Fruit fly (Drosophila melanogaster): Measurements from ENCODE around the gene CG33494.

Gene CG33494

dm6 chr3R:25490778-25491664 lies 3.9 kb downstream of the CG33494 start, which contains the start of the genes Gnpat and CG5112:
Gene Gnpat (minus strand): TSS chr3R:25490936.
Gene CG5112 (plus strand): TSS chr3R:25491460.
- no peak for TF ChIP-seq cnc (optimal IDR thresholded peaks at IDR 0.05)
- TF ChIP-seq Hr96 (GFP tag; optimal IDR thresholded peaks at IDR 0.05): no peak
- peak; percentile 75 for TF ChIP-seq CG11617 (GFP tag; optimal IDR thresholded peaks at IDR 0.05)
- TF ChIP-seq cic (GFP tag; optimal IDR thresholded peaks at IDR 0.05): peak; percentile 5
- peak; percentile 56 for TF ChIP-seq CG7101 (tag; optimal IDR thresholded peaks at IDR 0.05)
- TF ChIP-seq CG5204 (GFP tag; optimal IDR thresholded peaks at IDR 0.05): peak; percentile 31
- TF ChIP-seq CG12768 (GFP tag; optimal IDR thresholded peaks at IDR 0.05): peak; percentile 49
- TF ChIP-seq CG1620 (GFP tag; optimal IDR thresholded peaks at IDR 0.05): peak; percentile 63
- TF ChIP-seq toe (GFP tag; optimal IDR thresholded peaks at IDR 0.05): peak; percentile 56
- TF ChIP-seq bab1 (GFP tag; optimal IDR thresholded peaks at IDR 0.05): peak; percentile 69
- peak; percentile 18 for TF ChIP-seq ovo (GFP tag; optimal IDR thresholded peaks at IDR 0.05)
- peak; percentile 18 for TF ChIP-seq CG14711 (tag; optimal IDR thresholded peaks at IDR 0.05)
- TF ChIP-seq Crg-1 (GFP tag; optimal IDR thresholded peaks at IDR 0.05): peak; percentile 46
- peak; percentile 25 for TF ChIP-seq Mnt (GFP tag; optimal IDR thresholded peaks at IDR 0.05)
- TF ChIP-seq kay (GFP tag; ENCODE audit: borderline replicate concordance): no peak
- peak; percentile 28 for TF ChIP-seq Clk (GFP tag; optimal IDR thresholded peaks at IDR 0.05)
- peak; percentile 34 for TF ChIP-seq CG33017 (tag; optimal IDR thresholded peaks at IDR 0.05)
- TF ChIP-seq pad (GFP tag; optimal IDR thresholded peaks at IDR 0.05): peak; percentile 22
- TF ChIP-seq tj (GFP tag; optimal IDR thresholded peaks at IDR 0.05): peak; percentile 100
- peak; percentile 30 for TF ChIP-seq CG7045 (GFP tag; optimal IDR thresholded peaks at IDR 0.05)

dm6 chr3R:25490375-25490774 lies 4.6 kb downstream of the CG33494 start:
- TF ChIP-seq Mnt (GFP tag; optimal IDR thresholded peaks at IDR 0.05) (no peak), pad (GFP tag; optimal IDR thresholded peaks at IDR 0.05) (no peak), kay (GFP tag; ENCODE audit: borderline replicate concordance) (peak; percentile 98), CG12768 (GFP tag; optimal IDR thresholded peaks at IDR 0.05) (no peak), CG7101 (tag; optimal IDR thresholded peaks at IDR 0.05) (no peak), CG33017 (tag; optimal IDR thresholded peaks at IDR 0.05) (no peak), tj (GFP tag; optimal IDR thresholded peaks at IDR 0.05) (no peak), cnc (optimal IDR thresholded peaks at IDR 0.05) (peak in 1 of 2 experiments; percentile 20), bab1 (GFP tag; optimal IDR thresholded peaks at IDR 0.05) (no peak), CG5204 (GFP tag; optimal IDR thresholded peaks at IDR 0.05) (peak; percentile 17), CG7045 (GFP tag; optimal IDR thresholded peaks at IDR 0.05) (no peak), CG11617 (GFP tag; optimal IDR thresholded peaks at IDR 0.05) (no peak), toe (GFP tag; optimal IDR thresholded peaks at IDR 0.05) (peak; percentile 16), Clk (GFP tag; optimal IDR thresholded peaks at IDR 0.05) (no peak), CG14711 (tag; optimal IDR thresholded peaks at IDR 0.05) (no peak)

dm6 chr3R:25489685-25490084 lies 5.3 kb downstream of the CG33494 start:
- TF ChIP-seq CG33017 (tag; optimal IDR thresholded peaks at IDR 0.05): peak; percentile 3
- TF ChIP-seq ovo (GFP tag; optimal IDR thresholded peaks at IDR 0.05): no peak
- TF ChIP-seq CG7045 (GFP tag; optimal IDR thresholded peaks at IDR 0.05): peak; percentile 14

- TF ChIP-seq ovo (GFP tag; optimal IDR thresholded peaks at IDR 0.05) (no peak), Crg-1 (GFP tag; optimal IDR thresholded peaks at IDR 0.05) (no peak), CG14711 (tag; optimal IDR thresholded peaks at IDR 0.05) (peak; percentile 59), cnc (optimal IDR thresholded peaks at IDR 0.05) (no peak), kay (GFP tag; ENCODE audit: borderline replicate concordance) (no peak), CG1620 (GFP tag; optimal IDR thresholded peaks at IDR 0.05) (no peak), Clk (GFP tag; optimal IDR thresholded peaks at IDR 0.05) (no peak), bab1 (GFP tag; optimal IDR thresholded peaks at IDR 0.05) (peak; percentile 51), pad (GFP tag; optimal IDR thresholded peaks at IDR 0.05) (no peak), CG33017 (tag; optimal IDR thresholded peaks at IDR 0.05) (peak; percentile 67), CG5204 (GFP tag; optimal IDR thresholded peaks at IDR 0.05) (no peak), CG11617 (GFP tag; optimal IDR thresholded peaks at IDR 0.05) (no peak), CG7101 (tag; optimal IDR thresholded peaks at IDR 0.05) (peak; percentile 49), Hr96 (GFP tag; optimal IDR thresholded peaks at IDR 0.05) (no peak), cic (GFP tag; optimal IDR thresholded peaks at IDR 0.05) (peak; percentile 62), CG12768 (GFP tag; optimal IDR thresholded peaks at IDR 0.05) (peak; percentile 41), tj (GFP tag; optimal IDR thresholded peaks at IDR 0.05) (no peak), CG7045 (GFP tag; optimal IDR thresholded peaks at IDR 0.05) (peak; percentile 51), toe (GFP tag; optimal IDR thresholded peaks at IDR 0.05) (no peak), Mnt (GFP tag; optimal IDR thresholded peaks at IDR 0.05) (peak; percentile 23)
Measured at dm6 chr3R:25489116-25489515, 5.8 kb downstream of the CG33494 start.

dm6 chr3R:25482463-25483173 lies 12.3 kb downstream of the CG33494 start, which contains the start of the genes XNP, CG42488 and CG5116:
Gene XNP (minus strand): TSS chr3R:25482834.
Gene CG42488 (plus strand): TSS chr3R:25483098.
Gene CG5116 (plus strand): TSS chr3R:25483098.
- peak; percentile 82 for TF ChIP-seq CG11617 (GFP tag; optimal IDR thresholded peaks at IDR 0.05)
- peak; percentile 24 for TF ChIP-seq cic (GFP tag; optimal IDR thresholded peaks at IDR 0.05)
- TF ChIP-seq CG7101 (tag; optimal IDR thresholded peaks at IDR 0.05): peak; percentile 67
- no peak for TF ChIP-seq Hr96 (GFP tag; optimal IDR thresholded peaks at IDR 0.05)
- no peak for TF ChIP-seq cnc (optimal IDR thresholded peaks at IDR 0.05)
- peak; percentile 65 for TF ChIP-seq Crg-1 (GFP tag; optimal IDR thresholded peaks at IDR 0.05)
- TF ChIP-seq CG14711 (tag; optimal IDR thresholded peaks at IDR 0.05): peak; percentile 99
- TF ChIP-seq CG1620 (GFP tag; optimal IDR thresholded peaks at IDR 0.05): peak; percentile 78
- no peak for TF ChIP-seq kay (GFP tag; ENCODE audit: borderline replicate concordance)
- TF ChIP-seq CG5204 (GFP tag; optimal IDR thresholded peaks at IDR 0.05): no peak
- TF ChIP-seq CG12768 (GFP tag; optimal IDR thresholded peaks at IDR 0.05): peak; percentile 51
- peak; percentile 61 for TF ChIP-seq pad (GFP tag; optimal IDR thresholded peaks at IDR 0.05)
- no peak for TF ChIP-seq toe (GFP tag; optimal IDR thresholded peaks at IDR 0.05)
- peak; percentile 15 for TF ChIP-seq CG33017 (tag; optimal IDR thresholded peaks at IDR 0.05)
- peak; percentile 70 for TF ChIP-seq ovo (GFP tag; optimal IDR thresholded peaks at IDR 0.05)
- TF ChIP-seq tj (GFP tag; optimal IDR thresholded peaks at IDR 0.05): peak; percentile 77
- peak; percentile 81 for TF ChIP-seq Mnt (GFP tag; optimal IDR thresholded peaks at IDR 0.05)
- TF ChIP-seq Clk (GFP tag; optimal IDR thresholded peaks at IDR 0.05): peak; percentile 33
- TF ChIP-seq bab1 (GFP tag; optimal IDR thresholded peaks at IDR 0.05): peak; percentile 81
- TF ChIP-seq CG7045 (GFP tag; optimal IDR thresholded peaks at IDR 0.05): peak; percentile 42

Measured in whole organism, adult.